Worm (Caenorhabditis elegans) whole organism, midembryonic: ENCODE results near the gene T22B2.3.

Experiments
- T22C8.4 ChIP-seq: fragments of 200-800 bp; sonication (Bioruptor generic); IDR thresholded peaks from 2 replicates; pipeline ENCODE4 v1.3.6; 2022; ENCODE audit warnings: missing genetic modification characterization, missing compliant biosample characterization
- cog-1 ChIP-seq: sonication (generic microtip); optimal IDR thresholded peaks from 2 replicates; lab custom pipeline; 2016; ENCODE audit warnings: missing genetic modification characterization, missing compliant biosample characterization
- flt-1 ChIP-seq: fragments of 200-800 bp; sonication (Bioruptor generic); IDR thresholded peaks from 2 replicates; pipeline ENCODE4 v1.3.6; 2022; ENCODE audit warnings: missing genetic modification characterization, missing compliant biosample characterization
- med-1 ChIP-seq: sonication (generic microtip); optimal IDR thresholded peaks from 2 replicates; lab custom pipeline; 2017; ENCODE audit warnings: missing genetic modification characterization, mild to moderate bottlenecking, missing compliant biosample characterization, antibody characterized with exemption, missing genetic modification reagents; ENCODE audit not compliant: insufficient read depth
- ref-1 ChIP-seq: fragments of 200-800 bp; sonication (Bioruptor generic); conservative IDR thresholded peaks from 2 replicates; pipeline ENCODE4 v1.3.6; 2022; ENCODE audit warnings: missing genetic modification reagents, missing genetic modification characterization, missing compliant biosample characterization
- tab-1 ChIP-seq: fragments of 200-800 bp; sonication (Bioruptor generic); IDR thresholded peaks from 2 replicates; pipeline ENCODE4 v1.3.6; 2022; ENCODE audit warnings: missing genetic modification characterization, missing compliant biosample characterization
- ztf-23 ChIP-seq: fragments of 200-800 bp; sonication (Bioruptor generic); IDR thresholded peaks from 2 replicates; pipeline ENCODE4 v1.3.6; 2022; ENCODE audit warnings: missing genetic modification reagents, missing genetic modification characterization, missing compliant biosample characterization
- ztf-29 ChIP-seq: fragments of 200-800 bp; sonication (Bioruptor generic); IDR thresholded peaks from 2 replicates; pipeline ENCODE4 v1.3.6; 2022; ENCODE audit warnings: missing genetic modification reagents, missing genetic modification characterization, missing compliant biosample characterization

- TF ChIP-seq med-1 (no peak), T22C8.4 (GFP tag; lab: Robert Waterston, UW) (no peak), flt-1 (GFP tag; lab: Robert Waterston, UW) (no peak), ztf-23 (no peak), ztf-29 (GFP tag; lab: Robert Waterston, UW) (no peak), tab-1 (no peak), ref-1 (GFP tag; lab: Robert Waterston, UW) (no peak), cog-1 (tag; lab: Kevin White, UChicago) (no peak)
These were observed 20.4 kb downstream of the T22B2.3 start for ce11 chrX:3937483-3937882.
